Fruit fly (Drosophila melanogaster): ENCODE data around the gene f.

The f gene

dm6 chrX:17226681-17227019 lies 6.1 kb upstream of the f start, which contains the start of gene CG10598 (continued):
- TF ChIP-seq seq (GFP tag; IDR thresholded peaks at IDR 0.05) (peak; percentile 41; the same call in 1 of the 2 replicates), H15 (GFP tag; IDR thresholded peaks at IDR 0.05) (no peak), gsb (GFP tag; IDR thresholded peaks at IDR 0.05) (no peak), CG11504 (tag; optimal IDR thresholded peaks at IDR 0.05) (peak; percentile 8), CG9932 (GFP tag; IDR thresholded peaks at IDR 0.05) (peak; percentile 43; the same call in 1 of the 2 replicates), HLH3B (GFP tag; IDR thresholded peaks at IDR 0.05) (no peak), pum (GFP tag; optimal IDR thresholded peaks at IDR 0.05) (no peak), Poxn (GFP tag; IDR thresholded peaks at IDR 0.05) (no peak), CG10565 (GFP tag; optimal IDR thresholded peaks at IDR 0.05) (no peak), Aef1 (GFP tag; IDR thresholded peaks at IDR 0.05) (no peak), CG2678 (tag; optimal IDR thresholded peaks at IDR 0.05) (peak; percentile 35), CG2120 (GFP tag; optimal IDR thresholded peaks at IDR 0.05) (peak; percentile 29), CoRest (tag; optimal IDR thresholded peaks at IDR 0.05) (peak; percentile 24), CG16779 (GFP tag; IDR thresholded peaks at IDR 0.05) (no peak), CG18011 (GFP tag; optimal IDR thresholded peaks at IDR 0.05) (no peak), CkIIα-i1 (GFP tag; IDR thresholded peaks at IDR 0.05) (no peak), lola (GFP tag; optimal IDR thresholded peaks at IDR 0.05) (no peak), exex (tag; optimal IDR thresholded peaks at IDR 0.05) (no peak), slp2 (GFP tag; optimal IDR thresholded peaks at IDR 0.05) (no peak), CG7928 (GFP tag; optimal IDR thresholded peaks at IDR 0.05) (no peak), NC2α (GFP tag; optimal IDR thresholded peaks at IDR 0.05) (no peak), vvl (GFP tag; IDR thresholded peaks at IDR 0.05) (no peak), CG15269 (tag; optimal IDR thresholded peaks at IDR 0.05) (peak; percentile 52), Ptx1 (GFP tag; IDR thresholded peaks at IDR 0.05) (peak; percentile 29; the same call in 1 of the 2 replicates), phol (tag; optimal IDR thresholded peaks at IDR 0.05) (no peak), CG14860 (GFP tag; IDR thresholded peaks at IDR 0.05; ENCODE audit: partially characterized antibody) (no peak), grau (tag; optimal IDR thresholded peaks at IDR 0.05) (peak; percentile 47), CG6683 (GFP tag; optimal IDR thresholded peaks at IDR 0.05) (no peak), CG18476 (GFP tag; optimal IDR thresholded peaks at IDR 0.05) (no peak), CG11696 (GFP tag; IDR thresholded peaks at IDR 0.05) (no peak), jumu (GFP tag; optimal IDR thresholded peaks at IDR 0.05) (no peak), ci (GFP tag; IDR thresholded peaks at IDR 0.05) (no peak), Meics (GFP tag; optimal IDR thresholded peaks at IDR 0.05) (peak; percentile 25), CG4617 (GFP tag; optimal IDR thresholded peaks at IDR 0.05; ENCODE audit: borderline replicate concordance) (no peak), CG12236 (GFP tag; optimal IDR thresholded peaks at IDR 0.05) (no peak), CG4854 (GFP tag; optimal IDR thresholded peaks at IDR 0.05) (no peak), Ets65A (GFP tag) (peak; percentile 85), bcd (GFP tag; optimal IDR thresholded peaks at IDR 0.05) (peak; percentile 5), CG16815 (GFP tag; optimal IDR thresholded peaks at IDR 0.05) (no peak), dm (GFP tag; optimal IDR thresholded peaks at IDR 0.05) (no peak), D19B (GFP tag; optimal IDR thresholded peaks at IDR 0.05) (peak; percentile 1), unc-4 (GFP tag; IDR thresholded peaks at IDR 0.05; ENCODE audit: partially characterized antibody) (no peak), pzg (GFP tag; optimal IDR thresholded peaks at IDR 0.05) (no peak), abd-A (tag; optimal IDR thresholded peaks at IDR 0.05) (no peak), CG17385 (GFP tag; optimal IDR thresholded peaks at IDR 0.05) (no peak), CTCF (GFP tag; optimal IDR thresholded peaks at IDR 0.05) (no peak), CG12659 (GFP tag; optimal IDR thresholded peaks at IDR 0.05) (peak; percentile 11), schlank (tag; optimal IDR thresholded peaks at IDR 0.05) (no peak), kni (GFP tag; optimal IDR thresholded peaks at IDR 0.05) (no peak), slbo (GFP tag; IDR thresholded peaks at IDR 0.05) (no peak), CG6272 (GFP tag; IDR thresholded peaks at IDR 0.05) (no peak), BEAF-32 (GFP tag; optimal IDR thresholded peaks at IDR 0.05) (no peak)

Data from whole organism, embryonic.